Worm (Caenorhabditis elegans) whole organism, late embryonic: ENCODE results near the gene C31H2.14.

Source experiments
- T23F11.4 ChIP-seq: fragments of 200-800 bp; sonication (Bioruptor generic); optimal IDR thresholded peaks from 2 replicates; lab custom pipeline; 2018; ENCODE audit warnings: mild to moderate bottlenecking, missing genetic modification characterization, missing compliant biosample characterization
- Y22D7AL.16 ChIP-seq: sonication (generic microtip); optimal IDR thresholded peaks from 2 replicates; lab custom pipeline; 2016; ENCODE audit warnings: missing genetic modification characterization, missing compliant biosample characterization
- ceh-14 ChIP-seq: sonication (generic microtip); optimal IDR thresholded peaks from 2 replicates; lab custom pipeline; 2016; ENCODE audit warnings: missing genotype, missing genetic modification characterization, missing compliant biosample characterization
- ceh-19 ChIP-seq: fragments of 200-800 bp; sonication (Bioruptor generic); optimal IDR thresholded peaks from 2 replicates; lab custom pipeline; 2018; ENCODE audit warnings: mild to moderate bottlenecking, missing genetic modification characterization, missing compliant biosample characterization
- ceh-2 ChIP-seq: sonication (generic microtip); optimal IDR thresholded peaks from 2 replicates; lab custom pipeline; 2016; ENCODE audit warnings: missing genotype, missing genetic modification characterization, missing compliant biosample characterization
- ceh-24 ChIP-seq: sonication (generic microtip); optimal IDR thresholded peaks from 2 replicates; lab custom pipeline; 2016; ENCODE audit warnings: mild to moderate bottlenecking, missing genetic modification characterization, missing compliant biosample characterization
- ceh-31 ChIP-seq: sonication (generic microtip); optimal IDR thresholded peaks from 2 replicates; lab custom pipeline; 2016; ENCODE audit warnings: missing genetic modification characterization, missing compliant biosample characterization
- ceh-34 ChIP-seq: sonication (generic microtip); optimal IDR thresholded peaks from 2 replicates; lab custom pipeline; 2016; ENCODE audit warnings: mild to moderate bottlenecking, missing genetic modification characterization, missing compliant biosample characterization
- dve-1 ChIP-seq: sonication (generic microtip); optimal IDR thresholded peaks from 2 replicates; lab custom pipeline; 2017; ENCODE audit warnings: antibody characterized with exemption, mild to moderate bottlenecking, missing genetic modification characterization, missing compliant biosample characterization
- elt-2 ChIP-seq: sonication (generic microtip); optimal IDR thresholded peaks from 2 replicates; lab custom pipeline; 2016; ENCODE audit warnings: missing genetic modification reagents, missing genetic modification characterization, missing compliant biosample characterization
- elt-4 ChIP-seq: sonication (generic microtip); optimal IDR thresholded peaks from 2 replicates; lab custom pipeline; 2016; ENCODE audit warnings: missing genetic modification characterization, missing compliant biosample characterization
- ets-4 ChIP-seq: sonication (generic microtip); optimal IDR thresholded peaks from 2 replicates; lab custom pipeline; 2016; ENCODE audit warnings: missing genetic modification characterization, missing compliant biosample characterization
- eyg-1 ChIP-seq: sonication (generic microtip); optimal IDR thresholded peaks from 2 replicates; lab custom pipeline; 2016; ENCODE audit warnings: missing genotype, missing genetic modification characterization, missing compliant biosample characterization
- fax-1 ChIP-seq: sonication (generic microtip); optimal IDR thresholded peaks from 2 replicates; lab custom pipeline; 2016; ENCODE audit warnings: missing genotype, missing genetic modification characterization, missing compliant biosample characterization
- fkh-10 ChIP-seq: fragments of 150-350 bp; optimal IDR thresholded peaks from 2 replicates; lab custom pipeline; 2014; ENCODE audit warnings: missing biosample characterization, missing genetic modification reagents, missing genetic modification characterization
- hlh-15 ChIP-seq: sonication (generic microtip); optimal IDR thresholded peaks from 2 replicates; lab custom pipeline; 2016; ENCODE audit warnings: missing genetic modification characterization, missing compliant biosample characterization
- hlh-30 ChIP-seq: sonication (generic microtip); optimal IDR thresholded peaks from 2 replicates; lab custom pipeline; 2017; ENCODE audit warnings: antibody characterized with exemption, missing genetic modification characterization, missing compliant biosample characterization; ENCODE audit not compliant: insufficient read depth
- hlh-8 ChIP-seq: sonication (generic microtip); optimal IDR thresholded peaks from 2 replicates; lab custom pipeline; 2016; ENCODE audit warnings: missing genotype, missing genetic modification characterization, missing compliant biosample characterization
- lin-11 ChIP-seq: fragments of 200-800 bp; sonication (Bioruptor generic); optimal IDR thresholded peaks from 2 replicates; lab custom pipeline; 2018; ENCODE audit warnings: mild to moderate bottlenecking, missing genetic modification characterization, missing compliant biosample characterization
- nfya-1 ChIP-seq: sonication (generic microtip); optimal IDR thresholded peaks from 2 replicates; lab custom pipeline; 2017; ENCODE audit warnings: missing genetic modification characterization, mild to moderate bottlenecking, missing compliant biosample characterization, antibody characterized with exemption, moderate library complexity
- nhr-232 ChIP-seq: sonication (generic microtip); optimal IDR thresholded peaks from 2 replicates; lab custom pipeline; 2016; ENCODE audit warnings: missing genetic modification characterization, missing compliant biosample characterization
- odd-2 ChIP-seq: sonication (generic microtip); optimal IDR thresholded peaks from 2 replicates; lab custom pipeline; 2017; ENCODE audit warnings: antibody characterized with exemption, mild to moderate bottlenecking, missing genetic modification characterization, missing compliant biosample characterization
- pag-3 ChIP-seq: sonication (generic microtip); optimal IDR thresholded peaks from 2 replicates; lab custom pipeline; 2016; ENCODE audit warnings: missing compliant biosample characterization, missing genetic modification characterization, borderline replicate concordance
- pax-1 ChIP-seq: fragments of 150-350 bp; optimal IDR thresholded peaks from 2 replicates; lab custom pipeline; 2014; ENCODE audit warnings: missing biosample characterization, missing genetic modification characterization
- pha-2 ChIP-seq: sonication (generic microtip); optimal IDR thresholded peaks from 2 replicates; lab custom pipeline; 2017; ENCODE audit warnings: mild to moderate bottlenecking, missing genetic modification characterization, missing compliant biosample characterization
- pha-4 ChIP-seq: fragments of 150-350 bp; optimal IDR thresholded peaks from 2 replicates; lab custom pipeline; 2018; ENCODE audit warnings: missing biosample characterization, missing genetic modification reagents, missing genetic modification characterization
- pros-1 ChIP-seq: fragments of 150-350 bp; optimal IDR thresholded peaks from 2 replicates; lab custom pipeline; 2014; ENCODE audit warnings: missing biosample characterization, missing genetic modification reagents, missing genetic modification characterization
- ref-2 ChIP-seq: sonication (generic microtip); optimal IDR thresholded peaks from 2 replicates; lab custom pipeline; 2016; ENCODE audit warnings: missing genetic modification characterization, missing compliant biosample characterization
- rnt-1 ChIP-seq: sonication (generic microtip); optimal IDR thresholded peaks from 2 replicates; lab custom pipeline; 2016; ENCODE audit warnings: missing genetic modification characterization, missing compliant biosample characterization
- sdc-2 ChIP-seq: sonication (generic microtip); optimal IDR thresholded peaks from 2 replicates; lab custom pipeline; 2016; ENCODE audit warnings: missing genotype, missing genetic modification characterization, missing compliant biosample characterization
- syd-9 ChIP-seq: sonication (generic microtip); optimal IDR thresholded peaks from 2 replicates; lab custom pipeline; 2016; ENCODE audit warnings: mild to moderate bottlenecking, missing genetic modification characterization, moderate library complexity, missing compliant biosample characterization
- tbx-2 ChIP-seq: sonication (generic microtip); optimal IDR thresholded peaks from 2 replicates; lab custom pipeline; 2016; ENCODE audit warnings: missing genetic modification characterization, missing compliant biosample characterization
- unc-42 ChIP-seq: sonication (generic microtip); optimal IDR thresholded peaks from 2 replicates; lab custom pipeline; 2016; ENCODE audit warnings: missing genotype, missing genetic modification characterization, missing compliant biosample characterization
- unc-86 ChIP-seq: sonication (generic microtip); optimal IDR thresholded peaks from 2 replicates; lab custom pipeline; 2016; ENCODE audit warnings: missing genetic modification characterization, missing compliant biosample characterization
- zip-5 ChIP-seq: sonication (generic microtip); optimal IDR thresholded peaks from 2 replicates; lab custom pipeline; 2016; ENCODE audit warnings: missing genetic modification characterization, missing compliant biosample characterization
- ztf-16 ChIP-seq: sonication (generic microtip); optimal IDR thresholded peaks from 2 replicates; lab custom pipeline; 2017; ENCODE audit warnings: missing genetic modification characterization, missing compliant biosample characterization

The C31H2.14 gene

ce11 chrX:5122369-5122768 lies 25.6 kb upstream of the C31H2.14 start:
- no peak for TF ChIP-seq dve-1 (tag; lab: Kevin White, UChicago)
- TF ChIP-seq zip-5 (tag; lab: Kevin White, UChicago) = no peak
- no peak for TF ChIP-seq ets-4 (tag; lab: Kevin White, UChicago)
- TF ChIP-seq fkh-10 = no peak
- no peak for TF ChIP-seq hlh-8 (tag; lab: Kevin White, UChicago)
- TF ChIP-seq ceh-24 = no peak
- TF ChIP-seq nhr-232 = no peak
- TF ChIP-seq ztf-16 (tag; lab: Kevin White, UChicago) = no peak
- no peak for TF ChIP-seq hlh-30
- no peak for TF ChIP-seq pag-3 (tag; lab: Kevin White, UChicago)
- TF ChIP-seq ceh-14 = no peak
- TF ChIP-seq fax-1 (tag; lab: Kevin White, UChicago) = no peak
- no peak for TF ChIP-seq hlh-15
- TF ChIP-seq unc-86 (tag; lab: Kevin White, UChicago) = no peak
- TF ChIP-seq, all 69 proteins: peak for 0

ce11 chrX:5122791-5123414 lies 25.1 kb upstream of the C31H2.14 start:
- TF ChIP-seq syd-9 (tag; lab: Kevin White, UChicago) (no peak), ceh-34 (tag; lab: Kevin White, UChicago) (peak; percentile 22), pha-4 (tag; lab: Kevin White, UChicago) (no peak), lin-11 (tag; lab: Kevin White, UChicago) (no peak), T23F11.4 (GFP tag; lab: Kevin White, UChicago) (no peak), pax-1 (peak; percentile 38), elt-2 (tag; lab: Kevin White, UChicago) (peak; percentile 41), rnt-1 (tag; lab: Kevin White, UChicago) (no peak), tbx-2 (peak; percentile 22), Y22D7AL.16 (tag; lab: Kevin White, UChicago) (no peak), ceh-19 (GFP tag; lab: Kevin White, UChicago) (peak; percentile 7), pha-2 (tag; lab: Kevin White, UChicago) (peak; percentile 51), pag-3 (tag; lab: Kevin White, UChicago) (no peak), dve-1 (tag; lab: Kevin White, UChicago) (no peak), sdc-2 (peak; percentile 36), ceh-31 (tag; lab: Kevin White, UChicago) (peak; percentile 11)

- TF ChIP-seq pros-1 (no peak), unc-42 (tag; lab: Kevin White, UChicago) (peak; percentile 55), pag-3 (tag; lab: Kevin White, UChicago) (no peak), elt-4 (tag; lab: Kevin White, UChicago) (no peak), ref-2 (tag; lab: Kevin White, UChicago) (no peak)
- TF ChIP-seq, all 69 proteins: peak for 1
These were observed 23.7 kb upstream of the C31H2.14 start for ce11 chrX:5124288-5124687.

ce11 chrX:5129447-5129846 lies 18.6 kb upstream of the C31H2.14 start:
- peak; percentile 43 for TF ChIP-seq ceh-31 (tag; lab: Kevin White, UChicago)
- no peak for TF ChIP-seq nfya-1
- no peak for TF ChIP-seq odd-2 (tag; lab: Kevin White, UChicago)
- peak; percentile 100 for TF ChIP-seq unc-42 (tag; lab: Kevin White, UChicago)
- TF ChIP-seq ceh-2 = no peak

ce11 chrX:5131760-5132159 lies 16.3 kb upstream of the C31H2.14 start:
- TF ChIP-seq unc-42 (tag; lab: Kevin White, UChicago) (peak; percentile 80), pha-4 (tag; lab: Kevin White, UChicago) (no peak), eyg-1 (no peak), T23F11.4 (GFP tag; lab: Kevin White, UChicago) (no peak)
